Fruit fly (Drosophila melanogaster): ENCODE measurements around the gene RanBP3.
A peak's percentile ranks its signal among the peaks of the same experiment; 100 is the strongest.

RanBP3 gene

DNA sequence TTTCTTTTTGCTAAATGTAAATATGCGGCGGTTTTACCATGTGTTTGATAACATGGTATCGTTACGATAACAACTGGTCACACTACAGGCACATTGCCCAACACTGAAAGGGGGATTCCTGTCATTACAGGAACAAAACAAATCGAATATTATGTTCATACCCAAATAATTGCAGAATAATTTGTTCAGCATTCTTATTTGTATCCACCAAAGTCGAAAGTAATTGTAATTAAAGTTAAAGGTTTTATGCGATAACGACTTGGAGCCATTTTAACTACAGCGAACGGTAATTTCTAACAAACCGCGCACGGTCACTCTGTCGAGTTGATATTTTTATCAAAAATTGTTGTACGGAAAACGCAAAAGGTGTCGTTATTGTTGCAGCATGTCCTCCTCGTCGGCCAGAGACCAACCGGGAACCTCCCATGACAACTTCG lies 14.8 kb upstream of the RanBP3 start, which contains the start of the genes CG10214 and CG10375 (continued):
- TF ChIP-seq gt (GFP tag; IDR thresholded peaks at IDR 0.05) (no peak), Stat92E (GFP tag; optimal IDR thresholded peaks at IDR 0.05) (no peak), CG4820 (GFP tag; optimal IDR thresholded peaks at IDR 0.05) (peak; percentile 70), CG8388 (GFP tag; optimal IDR thresholded peaks at IDR 0.05) (peak; percentile 56), CG11504 (tag; optimal IDR thresholded peaks at IDR 0.05) (no peak), E2f1 (GFP tag; IDR thresholded peaks at IDR 0.05) (peak; percentile 71), CG2116 (GFP tag; optimal IDR thresholded peaks at IDR 0.05) (peak; percentile 69), lab (GFP tag; optimal IDR thresholded peaks at IDR 0.05) (peak; percentile 70), aop (GFP tag; IDR thresholded peaks at IDR 0.05) (no peak), gsb-n (tag; optimal IDR thresholded peaks at IDR 0.05) (peak; percentile 50), CG15696 (tag; optimal IDR thresholded peaks at IDR 0.05) (peak; percentile 52), mam (GFP tag; optimal IDR thresholded peaks at IDR 0.05) (peak; percentile 87), Mad (GFP tag; optimal IDR thresholded peaks at IDR 0.05) (peak; percentile 65), Neu2 (GFP tag; optimal IDR thresholded peaks at IDR 0.05; ENCODE audit: borderline replicate concordance) (peak; percentile 64), CG10274 (GFP tag; optimal IDR thresholded peaks at IDR 0.05) (no peak), CG2712 (tag; optimal IDR thresholded peaks at IDR 0.05) (peak; percentile 78), CG12104 (GFP tag; optimal IDR thresholded peaks at IDR 0.05) (peak; percentile 27), unc-4 (GFP tag; IDR thresholded peaks at IDR 0.05; ENCODE audit: partially characterized antibody) (peak; percentile 58; the same call in 1 of the 2 replicates), CG3726 (GFP tag; IDR thresholded peaks at IDR 0.05) (no peak), odd (GFP tag; optimal IDR thresholded peaks at IDR 0.05) (peak; percentile 22), oc (tag; optimal IDR thresholded peaks at IDR 0.05) (no peak), CG12391 (tag; optimal IDR thresholded peaks at IDR 0.05) (peak; percentile 86), CG18619 (GFP tag; optimal IDR thresholded peaks at IDR 0.05) (peak; percentile 53), Gsc (GFP tag; IDR thresholded peaks at IDR 0.05) (no peak), pita (GFP tag; optimal IDR thresholded peaks at IDR 0.05) (no peak), sqz (GFP tag; optimal IDR thresholded peaks at IDR 0.05) (no peak), ro (GFP tag; IDR thresholded peaks at IDR 0.05) (no peak), dm (GFP tag; optimal IDR thresholded peaks at IDR 0.05) (peak; percentile 97), Scr (GFP tag; IDR thresholded peaks at IDR 0.05; ENCODE audit: partially characterized antibody) (peak; percentile 52), vnd (GFP tag; IDR thresholded peaks at IDR 0.05; ENCODE audit: partially characterized antibody) (no peak), pho (GFP tag; optimal IDR thresholded peaks at IDR 0.05) (peak; percentile 81), danr (GFP tag; IDR thresholded peaks at IDR 0.05) (0 out of 2 replicates have a peak, but pooled peaks have one; percentile 23), HmgD (GFP tag; optimal IDR thresholded peaks at IDR 0.05) (peak; percentile 86), Tbp (GFP tag; optimal IDR thresholded peaks at IDR 0.05) (no peak), Oli (tag; optimal IDR thresholded peaks at IDR 0.05) (peak; percentile 35), CG12659 (GFP tag; optimal IDR thresholded peaks at IDR 0.05) (peak; percentile 92), Doc3 (GFP tag; IDR thresholded peaks at IDR 0.05; ENCODE audit: partially characterized antibody) (0 out of 3 replicates have a peak, but pooled peaks have one; percentile 27), MTF-1 (GFP tag; optimal IDR thresholded peaks at IDR 0.05; ENCODE audit: borderline replicate concordance) (no peak), CG7928 (GFP tag; optimal IDR thresholded peaks at IDR 0.05) (peak; percentile 11), Dip3 (GFP tag; optimal IDR thresholded peaks at IDR 0.05) (peak; percentile 80), D (optimal IDR thresholded peaks at IDR 0.05) (no peak), D (GFP tag; optimal IDR thresholded peaks at IDR 0.05) (no peak), dysf (GFP tag; IDR thresholded peaks at IDR 0.05) (peak; percentile 64), CG32532 (GFP tag; IDR thresholded peaks at IDR 0.05) (peak; percentile 59; the same call in 1 of the 2 replicates), CG10654 (GFP tag; optimal IDR thresholded peaks at IDR 0.05) (peak; percentile 73), CG30403 (GFP tag; optimal IDR thresholded peaks at IDR 0.05) (peak; percentile 84), CHES-1-like (GFP tag; optimal IDR thresholded peaks at IDR 0.05) (peak; percentile 90), CG6683 (GFP tag; optimal IDR thresholded peaks at IDR 0.05) (peak; percentile 48), grn (GFP tag; optimal IDR thresholded peaks at IDR 0.05) (peak; percentile 20), fd102C (GFP tag; optimal IDR thresholded peaks at IDR 0.05) (peak; percentile 15)
